Fruit fly (Drosophila melanogaster): ENCODE results near the gene Dhc93AB.

- TF ChIP-seq dl (GFP tag; optimal IDR thresholded peaks at IDR 0.05; ENCODE audit: insufficient read depth in 1 of 2, partially characterized antibody in 2 of 2) (no peak), pan (optimal IDR thresholded peaks at IDR 0.05) (no peak), dsf (GFP tag; optimal IDR thresholded peaks at IDR 0.05; ENCODE audit: borderline replicate concordance) (no peak), Sp1 (GFP tag; optimal IDR thresholded peaks at IDR 0.05) (no peak), br (GFP tag; optimal IDR thresholded peaks at IDR 0.05) (no peak), CrebA (GFP tag; optimal IDR thresholded peaks at IDR 0.05; ENCODE audit: borderline replicate concordance) (peak; percentile 11)
Observed at dm6 chr3R:21059486-21060356, 17.4 kb upstream of the Dhc93AB start.

All from whole organism, wandering third instar larva.